Fruit fly (Drosophila melanogaster) whole organism, embryonic: ENCODE results near the gene Rpp30.
A peak's percentile ranks its signal among the peaks of the same experiment; 100 is the strongest.

Source experiments
- Blimp-1 ChIP-seq: fragments of 200-800 bp; sonication (Bioruptor generic); optimal IDR thresholded peaks from 3 replicates; lab custom pipeline; 2018; ENCODE audit warnings: missing biosample characterization, missing genetic modification characterization, mild to moderate bottlenecking, moderate library complexity, missing genetic modification reagents
- BtbVII ChIP-seq: fragments of 200-800 bp; sonication (Bioruptor generic); optimal IDR thresholded peaks from 3 replicates; lab custom pipeline; 2017; ENCODE audit warnings: missing biosample characterization, mild to moderate bottlenecking, missing genetic modification characterization
- CG1024 ChIP-seq: fragments of 200-800 bp; sonication (Bioruptor generic); IDR thresholded peaks from 2 replicates; pipeline ENCODE4 v1.3.6; 2022; ENCODE audit warnings: missing biosample characterization, missing genetic modification characterization
- CG10462 ChIP-seq: fragments of 200-800 bp; sonication (Bioruptor generic); optimal IDR thresholded peaks from 2 replicates; lab custom pipeline; 2016; ENCODE audit warnings: missing biosample characterization, missing genetic modification characterization
- CG11247 ChIP-seq: fragments of 200-800 bp; sonication (Bioruptor generic); IDR thresholded peaks from 2 replicates; pipeline ENCODE4 v1.3.6; 2022; ENCODE audit warnings: missing biosample characterization, missing genetic modification characterization
- CG11560 ChIP-seq: fragments of 200-800 bp; sonication (Bioruptor generic); IDR thresholded peaks from 3 replicates; pipeline ENCODE4 v1.3.6; 2022; ENCODE audit warnings: missing biosample characterization, missing genetic modification characterization
- CG12219 ChIP-seq: fragments of 200-800 bp; sonication (Bioruptor generic); optimal IDR thresholded peaks from 3 replicates; lab custom pipeline; 2018; ENCODE audit warnings: missing biosample characterization, mild to moderate bottlenecking, missing genetic modification characterization
- CG12299 ChIP-seq: fragments of 200-800 bp; sonication (Bioruptor generic); optimal IDR thresholded peaks from 2 replicates; lab custom pipeline; 2018; ENCODE audit warnings: missing biosample characterization, mild to moderate bottlenecking, missing genetic modification characterization
- CG12659 ChIP-seq: fragments of 200-800 bp; sonication (Bioruptor generic); optimal IDR thresholded peaks from 3 replicates; lab custom pipeline; 2017; ENCODE audit warnings: mild to moderate bottlenecking, missing biosample characterization, missing genetic modification reagents, missing genetic modification characterization
- CG13424 ChIP-seq: fragments of 200-800 bp; sonication (Bioruptor generic); optimal IDR thresholded peaks from 2 replicates; lab custom pipeline; 2019; ENCODE audit warnings: missing biosample characterization, mild to moderate bottlenecking, missing genetic modification characterization, moderate library complexity
- CG1529 ChIP-seq: fragments of 200-800 bp; sonication (Bioruptor generic); optimal IDR thresholded peaks from 3 replicates; lab custom pipeline; 2018; ENCODE audit warnings: missing biosample characterization, missing genetic modification characterization
- CG15601 ChIP-seq: fragments of 200-800 bp; sonication (Bioruptor generic); optimal IDR thresholded peaks from 3 replicates; lab custom pipeline; 2019; ENCODE audit warnings: missing biosample characterization, mild to moderate bottlenecking, missing genetic modification characterization, moderate library complexity
- CG16813 ChIP-seq: fragments of 200-800 bp; sonication (Bioruptor generic); IDR thresholded peaks from 3 replicates; pipeline ENCODE4 v1.3.6; 2022; ENCODE audit warnings: missing biosample characterization, missing genetic modification characterization; ENCODE audit not compliant: partially characterized antibody
- CG16863 ChIP-seq: fragments of 200-800 bp; sonication (Bioruptor generic); optimal IDR thresholded peaks from 3 replicates; lab custom pipeline; 2016; ENCODE audit warnings: missing biosample characterization, missing genetic modification characterization
- CG17186 ChIP-seq: fragments of 200-800 bp; sonication (Bioruptor generic); optimal IDR thresholded peaks from 3 replicates; lab custom pipeline; 2017; ENCODE audit warnings: missing biosample characterization, missing genetic modification reagents, missing genetic modification characterization
- CG30020 ChIP-seq: fragments of 200-800 bp; optimal IDR thresholded peaks from 2 replicates; lab custom pipeline; 2019; ENCODE audit warnings: missing biosample characterization, mild to moderate bottlenecking, missing genetic modification characterization, moderate library complexity
- CG31224 ChIP-seq: fragments of 200-800 bp; sonication (Bioruptor generic); IDR thresholded peaks from 2 replicates; pipeline ENCODE4 v1.3.6; 2022; ENCODE audit warnings: missing biosample characterization, missing genetic modification characterization
- CG32532 ChIP-seq: fragments of 200-800 bp; sonication (Bioruptor generic); IDR thresholded peaks from 2 replicates; pipeline ENCODE4 v1.3.6; 2022; ENCODE audit warnings: missing biosample characterization, missing genetic modification characterization
- CG33557 ChIP-seq: fragments of 200-800 bp; sonication (Bioruptor generic); optimal IDR thresholded peaks from 2 replicates; lab custom pipeline; 2019; ENCODE audit warnings: missing biosample characterization, mild to moderate bottlenecking, missing genetic modification characterization, moderate library complexity
- CG3838 ChIP-seq: fragments of 200-800 bp; sonication (Bioruptor generic); optimal IDR thresholded peaks from 3 replicates; lab custom pipeline; 2016; ENCODE audit warnings: missing biosample characterization, missing genetic modification characterization
- CG4282 ChIP-seq: fragments of 200-800 bp; sonication (Bioruptor generic); optimal IDR thresholded peaks from 2 replicates; lab custom pipeline; 2016; ENCODE audit warnings: missing biosample characterization, missing genetic modification characterization
- CG6272 ChIP-seq: fragments of 200-800 bp; sonication (Bioruptor generic); IDR thresholded peaks from 2 replicates; pipeline ENCODE4 v1.3.6; 2022; ENCODE audit warnings: missing biosample characterization, missing genetic modification characterization
- CG6654 ChIP-seq: fragments of 200-800 bp; sonication (Bioruptor generic); optimal IDR thresholded peaks from 2 replicates; lab custom pipeline; 2017; ENCODE audit warnings: missing biosample characterization, mild to moderate bottlenecking, missing genetic modification characterization
- CG6683 ChIP-seq: fragments of 200-800 bp; sonication (Bioruptor generic); optimal IDR thresholded peaks from 2 replicates; lab custom pipeline; 2017; ENCODE audit warnings: missing biosample characterization, mild to moderate bottlenecking, missing genetic modification characterization, missing genetic modification reagents
- CG8388 ChIP-seq: fragments of 200-800 bp; sonication (Bioruptor generic); optimal IDR thresholded peaks from 2 replicates; lab custom pipeline; 2019; ENCODE audit warnings: missing biosample characterization, mild to moderate bottlenecking, missing genetic modification characterization, moderate library complexity
- CG8765 ChIP-seq: fragments of 200-800 bp; sonication (Bioruptor generic); IDR thresholded peaks from 2 replicates; pipeline ENCODE4 v1.3.6; 2022; ENCODE audit warnings: missing biosample characterization, missing genetic modification characterization
- CG9932 ChIP-seq: fragments of 200-800 bp; sonication (Bioruptor generic); IDR thresholded peaks from 2 replicates; pipeline ENCODE4 v1.3.6; 2022; ENCODE audit warnings: missing biosample characterization, missing genetic modification characterization
- CHES-1-like ChIP-seq: fragments of 200-800 bp; sonication (Bioruptor generic); optimal IDR thresholded peaks from 2 replicates; lab custom pipeline; 2016; ENCODE audit warnings: missing biosample characterization, missing genetic modification characterization
- CkIIα-i1 ChIP-seq: fragments of 200-800 bp; sonication (Bioruptor generic); IDR thresholded peaks from 2 replicates; pipeline ENCODE4 v1.3.6; 2022; ENCODE audit warnings: missing biosample characterization, missing genetic modification characterization
- Hey ChIP-seq: fragments of 200-800 bp; sonication (Bioruptor generic); optimal IDR thresholded peaks from 3 replicates; lab custom pipeline; 2018; ENCODE audit warnings: missing biosample characterization, mild to moderate bottlenecking, missing genetic modification characterization
- HmgZ ChIP-seq: fragments of 200-800 bp; sonication (Bioruptor generic); optimal IDR thresholded peaks from 2 replicates; lab custom pipeline; 2018; ENCODE audit warnings: missing biosample characterization, mild to moderate bottlenecking, missing genetic modification characterization
- Hr78 ChIP-seq, 2 experiments: fragments of 200-800 bp in 1 of 2; fragments of >200 bp in 1 of 2; sonication (Bioruptor generic) in 1 of 2; optimal IDR thresholded peaks; 2 replicates each; lab custom pipeline; 2017 to 2019; ENCODE audit warnings: missing biosample characterization in 2 of 2, missing genetic modification characterization in 2 of 2, mild to moderate bottlenecking in 1 of 2, moderate library complexity in 1 of 2
- Kr ChIP-seq: fragments of 200-800 bp; sonication (Bioruptor generic); optimal IDR thresholded peaks from 2 replicates; lab custom pipeline; 2017; ENCODE audit warnings: missing biosample characterization, mild to moderate bottlenecking, missing genetic modification characterization
- MBD-R2 ChIP-seq: fragments of 200-800 bp; sonication (Bioruptor generic); IDR thresholded peaks from 2 replicates; pipeline ENCODE4 v1.3.6; 2022; ENCODE audit warnings: missing biosample characterization, missing genetic modification characterization
- Rfx ChIP-seq: fragments of 200-800 bp; sonication (Bioruptor generic); IDR thresholded peaks from 2 replicates; pipeline ENCODE4 v1.3.6; 2022; ENCODE audit warnings: missing biosample characterization, missing genetic modification characterization
- Stat92E ChIP-seq, 3 experiments: fragments of >200 bp in 2 of 3; fragments of 200-800 bp in 1 of 3; sonication (Bioruptor generic) in 1 of 3; optimal IDR thresholded peaks; 2 replicates each; lab custom pipeline; 2017 to 2019; ENCODE audit warnings: missing biosample characterization in 3 of 3, missing genetic modification characterization in 3 of 3, mild to moderate bottlenecking in 1 of 3, moderate library complexity in 1 of 3
- bab2 ChIP-seq: fragments of 200-800 bp; sonication (Bioruptor generic); optimal IDR thresholded peaks from 2 replicates; lab custom pipeline; 2016; ENCODE audit warnings: missing biosample characterization, missing genetic modification characterization
- crol ChIP-seq: fragments of 200-800 bp; sonication (Bioruptor generic); IDR thresholded peaks from 2 replicates; pipeline ENCODE4 v1.3.6; 2022; ENCODE audit warnings: missing biosample characterization, missing genetic modification characterization
- fd3F ChIP-seq: fragments of 200-800 bp; sonication (Bioruptor generic); optimal IDR thresholded peaks from 2 replicates; lab custom pipeline; 2018; ENCODE audit warnings: missing biosample characterization, mild to moderate bottlenecking, missing genetic modification characterization, moderate library complexity
- gcm ChIP-seq: fragments of 200-800 bp; sonication (Bioruptor generic); optimal IDR thresholded peaks from 2 replicates; lab custom pipeline; 2019; ENCODE audit warnings: missing biosample characterization, mild to moderate bottlenecking, missing genetic modification characterization, moderate library complexity
- gfzf ChIP-seq: fragments of 200-800 bp; sonication (Bioruptor generic); optimal IDR thresholded peaks from 2 replicates; lab custom pipeline; 2016; ENCODE audit warnings: missing biosample characterization, mild to moderate bottlenecking, missing genetic modification characterization, moderate library complexity
- gsb-n ChIP-seq: fragments of 200-800 bp; sonication (Bioruptor generic); optimal IDR thresholded peaks from 3 replicates; lab custom pipeline; 2018; ENCODE audit warnings: missing biosample characterization, mild to moderate bottlenecking, missing genetic modification characterization
- ham ChIP-seq: fragments of 200-800 bp; sonication (Bioruptor generic); IDR thresholded peaks from 2 replicates; pipeline ENCODE4 v1.3.6; 2022; ENCODE audit warnings: missing biosample characterization, missing genetic modification characterization
- inv ChIP-seq: fragments of 200-800 bp; sonication (Bioruptor generic); IDR thresholded peaks from 2 replicates; pipeline ENCODE4 v1.3.6; 2022; ENCODE audit warnings: missing biosample characterization, missing genetic modification characterization; ENCODE audit not compliant: partially characterized antibody
- kah ChIP-seq: fragments of 200-800 bp; sonication (Bioruptor generic); optimal IDR thresholded peaks from 2 replicates; lab custom pipeline; 2018; ENCODE audit warnings: missing biosample characterization, mild to moderate bottlenecking, missing genetic modification characterization
- mirr ChIP-seq: fragments of 200-800 bp; sonication (Bioruptor generic); optimal IDR thresholded peaks from 3 replicates; lab custom pipeline; 2018; ENCODE audit warnings: missing biosample characterization, mild to moderate bottlenecking, missing genetic modification characterization
- salm ChIP-seq: fragments of 200-800 bp; sonication (Bioruptor generic); optimal IDR thresholded peaks from 2 replicates; lab custom pipeline; 2018; ENCODE audit warnings: missing biosample characterization, mild to moderate bottlenecking, missing genetic modification characterization
- sd ChIP-seq: fragments of 200-800 bp; sonication (Bioruptor generic); optimal IDR thresholded peaks from 3 replicates; lab custom pipeline; 2018; ENCODE audit warnings: missing biosample characterization, mild to moderate bottlenecking, missing genetic modification characterization, moderate library complexity
- so ChIP-seq: fragments of 200-800 bp; sonication (Bioruptor generic); IDR thresholded peaks from 3 replicates; pipeline ENCODE4 v1.3.6; 2022; ENCODE audit warnings: missing biosample characterization, missing genetic modification characterization
- sqz ChIP-seq: fragments of 200-800 bp; sonication (Bioruptor generic); optimal IDR thresholded peaks from 3 replicates; lab custom pipeline; 2018; ENCODE audit warnings: missing biosample characterization, mild to moderate bottlenecking, missing genetic modification characterization

Rpp30 gene

dm6 chr2L:223351-223750 is 28.8 kb downstream of the Rpp30 start (continued):
- TF ChIP-seq crol (GFP tag; lab: Robert Waterston, UW) (peak; percentile 22; the same call in 1 of the 2 replicates), CG6272 (GFP tag; lab: Robert Waterston, UW) (peak; percentile 65), inv (GFP tag; lab: Robert Waterston, UW) (no peak), CG9932 (GFP tag; lab: Robert Waterston, UW) (peak; percentile 39; the same call in 1 of the 2 replicates), CG11247 (GFP tag; lab: Robert Waterston, UW) (peak; percentile 77), CG10462 (peak; percentile 85), CG12659 (GFP tag; lab: Kevin White, UChicago) (peak; percentile 75), CG4282 (GFP tag; lab: Kevin White, UChicago) (peak; percentile 91), CG16863 (peak; percentile 89), CHES-1-like (GFP tag; lab: Kevin White, UChicago) (peak; percentile 72), CG6654 (GFP tag; lab: Kevin White, UChicago) (peak; percentile 54), bab2 (GFP tag; lab: Kevin White, UChicago) (peak; percentile 84), gsb-n (tag; lab: Kevin White, UChicago) (peak; percentile 89), CG15601 (tag; lab: Kevin White, UChicago) (peak; percentile 81), CG16813 (no peak), CG6683 (GFP tag; lab: Kevin White, UChicago) (peak; percentile 43), gfzf (no peak), CG13424 (tag; lab: Kevin White, UChicago) (peak; percentile 70), so (GFP tag; lab: Robert Waterston, UW) (peak; percentile 93), CG17186 (no peak), BtbVII (GFP tag; lab: Kevin White, UChicago) (no peak), CG12219 (GFP tag; lab: Kevin White, UChicago) (peak; percentile 81), kah (peak; percentile 51), mirr (GFP tag; lab: Kevin White, UChicago) (no peak), Hey (tag; lab: Kevin White, UChicago) (no peak), Blimp-1 (GFP tag; lab: Kevin White, UChicago) (peak; percentile 82), HmgZ (tag; lab: Kevin White, UChicago) (peak; percentile 45), CG8765 (GFP tag; lab: Robert Waterston, UW) (peak; percentile 83; the same call in 1 of the 2 replicates), CG8388 (GFP tag; lab: Kevin White, UChicago) (peak; percentile 90), Rfx (GFP tag; lab: Robert Waterston, UW) (peak; percentile 79), Hr78 (GFP tag; optimal IDR thresholded peaks at IDR 0.05; lab: Kevin White, UChicago) (peak in 1 of 2 experiments; percentile 8), CG12299 (tag; lab: Kevin White, UChicago) (peak; percentile 23), CG33557 (GFP tag; lab: Kevin White, UChicago) (peak; percentile 72), fd3F (GFP tag; lab: Kevin White, UChicago) (peak; percentile 21), CG30020 (tag; lab: Kevin White, UChicago) (peak; percentile 1), CG32532 (GFP tag; lab: Robert Waterston, UW) (peak; percentile 75), Stat92E (GFP tag; optimal IDR thresholded peaks at IDR 0.05; lab: Kevin White, UChicago) (peak in 1 of 3 experiments; percentile 68), CG11560 (tag; lab: Robert Waterston, UW) (peak; percentile 41; the same call in 1 of the 3 replicates), sqz (GFP tag; lab: Kevin White, UChicago) (peak; percentile 51), CkIIα-i1 (no peak), Kr (no peak), CG3838 (GFP tag; lab: Kevin White, UChicago) (peak; percentile 63), gcm (GFP tag; lab: Kevin White, UChicago) (peak; percentile 81), salm (tag; lab: Kevin White, UChicago) (peak; percentile 81), ham (peak; percentile 37; the same call in 1 of the 2 replicates), MBD-R2 (GFP tag; lab: Robert Waterston, UW) (peak; percentile 46), sd (tag; lab: Kevin White, UChicago) (no peak), CG31224 (GFP tag; lab: Robert Waterston, UW) (peak; percentile 54), CG1024 (peak; percentile 88), CG1529 (GFP tag; lab: Kevin White, UChicago) (peak; percentile 87)
